Worm (Caenorhabditis elegans) whole organism, midembryonic: ENCODE data around the gene col-102.

ENCODE experiments used
- cog-1 ChIP-seq: sonication (generic microtip); optimal IDR thresholded peaks from 2 replicates; lab custom pipeline; 2016; ENCODE audit warnings: missing genetic modification characterization, missing compliant biosample characterization
- flt-1 ChIP-seq: fragments of 200-800 bp; sonication (Bioruptor generic); IDR thresholded peaks from 2 replicates; pipeline ENCODE4 v1.3.6; 2022; ENCODE audit warnings: missing genetic modification characterization, missing compliant biosample characterization

DNA sequence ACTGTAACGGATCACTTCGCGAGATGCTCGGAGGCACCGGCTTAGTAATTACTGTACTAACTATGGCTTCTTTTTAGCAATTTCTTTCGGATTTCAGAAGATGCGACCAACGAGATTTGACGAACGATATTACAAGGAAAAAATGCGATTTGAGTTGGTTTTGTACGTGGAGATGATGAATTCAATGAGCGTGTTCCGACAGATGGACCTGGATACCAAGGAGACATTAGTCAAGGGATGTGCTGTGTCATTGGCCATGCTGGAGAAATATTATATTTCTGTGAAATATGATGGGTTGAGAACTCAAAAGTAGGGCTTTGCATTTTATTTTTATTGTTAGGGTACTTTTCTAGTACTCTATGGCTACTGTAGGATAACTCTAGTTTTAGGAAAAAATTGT, 26.4 kb downstream of the col-102 start:
- TF ChIP-seq cog-1 (tag; lab: Kevin White, UChicago) (no peak), flt-1 (GFP tag; lab: Robert Waterston, UW) (no peak)
